Fruit fly (Drosophila melanogaster): ENCODE results near the gene CG2258.

The CG2258 gene

dm6 chrX:8092075-8092682 lies 9.7 kb downstream of the CG2258 start (continued):
- TF ChIP-seq Eip75B (GFP tag; optimal IDR thresholded peaks at IDR 0.05) (peak; percentile 95), CG6792 (GFP tag; optimal IDR thresholded peaks at IDR 0.05) (peak; percentile 95), CG3032 (tag; optimal IDR thresholded peaks at IDR 0.05) (peak; percentile 97), dsx (GFP tag; optimal IDR thresholded peaks at IDR 0.05; ENCODE audit: poor library complexity, severe bottlenecking) (peak; percentile 93), Lpt (GFP tag; optimal IDR thresholded peaks at IDR 0.05) (peak; percentile 93), CG7368 (GFP tag; optimal IDR thresholded peaks at IDR 0.05) (peak; percentile 93), CG11902 (GFP tag; optimal IDR thresholded peaks at IDR 0.05) (peak; percentile 87), svp (GFP tag) (peak; percentile 97), CG6808 (GFP tag; optimal IDR thresholded peaks at IDR 0.05) (peak; percentile 97), CG8319 (GFP tag; optimal IDR thresholded peaks at IDR 0.05) (peak; percentile 91), Gug (GFP tag; IDR thresholded peaks at IDR 0.05) (peak; percentile 96), salr (GFP tag; optimal IDR thresholded peaks at IDR 0.05) (peak; percentile 87 to 95), Eip93F (GFP tag; optimal IDR thresholded peaks at IDR 0.05) (peak; percentile 93), CG34406 (GFP tag; optimal IDR thresholded peaks at IDR 0.05) (peak; percentile 96), Ets96B (tag; optimal IDR thresholded peaks at IDR 0.05) (peak; percentile 95), topi (GFP tag; optimal IDR thresholded peaks at IDR 0.05) (peak; percentile 96), CG8119 (GFP tag; IDR thresholded peaks at IDR 0.05) (peak; percentile 97), Hr39 (GFP tag; optimal IDR thresholded peaks at IDR 0.05) (peak; percentile 91), Eip78C (GFP tag) (peak; percentile 99), CG3919 (GFP tag; optimal IDR thresholded peaks at IDR 0.05) (peak; percentile 95), Ets21C (GFP tag; optimal IDR thresholded peaks at IDR 0.05) (peak; percentile 83)

dm6 chrX:8091017-8091620 lies 10.8 kb downstream of the CG2258 start:
- TF ChIP-seq Met (GFP tag; optimal IDR thresholded peaks at IDR 0.05) (peak; percentile 97), CG6808 (GFP tag; optimal IDR thresholded peaks at IDR 0.05) (peak; percentile 90), spab (GFP tag; optimal IDR thresholded peaks at IDR 0.05) (peak; percentile 93), Lpt (GFP tag; optimal IDR thresholded peaks at IDR 0.05) (peak; percentile 97), CG7368 (GFP tag; optimal IDR thresholded peaks at IDR 0.05) (peak; percentile 92), Sox15 (GFP tag; optimal IDR thresholded peaks at IDR 0.05) (peak; percentile 91), fd59A (GFP tag; optimal IDR thresholded peaks at IDR 0.05) (peak; percentile 91), ss (GFP tag; optimal IDR thresholded peaks at IDR 0.05) (peak; percentile 93 to 94), CG8119 (GFP tag; IDR thresholded peaks at IDR 0.05) (peak; percentile 98), CG3032 (tag; optimal IDR thresholded peaks at IDR 0.05) (peak; percentile 91), Eip75B (GFP tag; optimal IDR thresholded peaks at IDR 0.05) (peak; percentile 96), CG10631 (GFP tag; optimal IDR thresholded peaks at IDR 0.05) (peak; percentile 98), CG3919 (GFP tag; optimal IDR thresholded peaks at IDR 0.05) (peak; percentile 97), CG11294 (GFP tag; IDR thresholded peaks at IDR 0.05) (peak; percentile 96), Sox14 (GFP tag; optimal IDR thresholded peaks at IDR 0.05) (peak; percentile 95), svp (GFP tag) (peak; percentile 96), Hr39 (GFP tag; optimal IDR thresholded peaks at IDR 0.05) (peak; percentile 91), salr (GFP tag; optimal IDR thresholded peaks at IDR 0.05) (peak; percentile 92 to 93), net (GFP tag; optimal IDR thresholded peaks at IDR 0.05) (peak; percentile 97), fd85E (GFP tag; optimal IDR thresholded peaks at IDR 0.05) (peak; percentile 84), fkh (GFP tag; optimal IDR thresholded peaks at IDR 0.05) (peak; percentile 80), eg (GFP tag; IDR thresholded peaks at IDR 0.05) (peak; percentile 99), CG4318 (GFP tag; optimal IDR thresholded peaks at IDR 0.05) (peak; percentile 94), CG1621 (tag; optimal IDR thresholded peaks at IDR 0.05) (peak; percentile 94), OdsH (GFP tag; optimal IDR thresholded peaks at IDR 0.05) (peak; percentile 98), CG6792 (GFP tag; optimal IDR thresholded peaks at IDR 0.05) (peak; percentile 95), dsx (GFP tag; optimal IDR thresholded peaks at IDR 0.05; ENCODE audit: poor library complexity, severe bottlenecking) (peak; percentile 93), CG16779 (tag; optimal IDR thresholded peaks at IDR 0.05) (peak; percentile 94), acj6 (GFP tag; optimal IDR thresholded peaks at IDR 0.05) (peak; percentile 97), Ets21C (GFP tag; optimal IDR thresholded peaks at IDR 0.05) (peak; percentile 88), Blimp-1 (GFP tag; optimal IDR thresholded peaks at IDR 0.05) (peak; percentile 76), CG15336 (GFP tag; IDR thresholded peaks at IDR 0.05) (peak; percentile 99), CG11762 (GFP tag; optimal IDR thresholded peaks at IDR 0.05; ENCODE audit: insufficient read depth) (peak; percentile 96), Ets96B (tag; optimal IDR thresholded peaks at IDR 0.05) (peak; percentile 94), lz (GFP tag; optimal IDR thresholded peaks at IDR 0.05) (peak; percentile 96), cyc (GFP tag; optimal IDR thresholded peaks at IDR 0.05) (peak; percentile 93), esn (GFP tag; optimal IDR thresholded peaks at IDR 0.05) (peak; percentile 96), CG6163 (GFP tag; IDR thresholded peaks at IDR 0.05) (peak; percentile 99), CG32006 (GFP tag; optimal IDR thresholded peaks at IDR 0.05) (peak; percentile 97)
